Worm (Caenorhabditis elegans) whole organism, mixed stage, embryonic: ENCODE measurements around the gene ZC477.7.

Source experiments
- M03D4.4 ChIP-seq: sonication (generic microtip); optimal IDR thresholded peaks from 2 replicates; lab custom pipeline; 2017; ENCODE audit warnings: mild to moderate bottlenecking, missing genetic modification characterization, missing compliant biosample characterization
- bed-3 ChIP-seq: fragments of 200-800 bp; sonication (Bioruptor generic); optimal IDR thresholded peaks from 3 replicates; lab custom pipeline; 2018; ENCODE audit warnings: mild to moderate bottlenecking, missing genetic modification characterization, moderate library complexity, missing compliant biosample characterization
- blmp-1 ChIP-seq: fragments of 150-350 bp; optimal IDR thresholded peaks from 2 replicates; lab custom pipeline; 2014; ENCODE audit warnings: missing biosample characterization, missing genetic modification characterization
- ceh-43 ChIP-seq: fragments of 200-800 bp; sonication (Bioruptor generic); optimal IDR thresholded peaks from 2 replicates; lab custom pipeline; 2018; ENCODE audit warnings: mild to moderate bottlenecking, missing genetic modification characterization, moderate library complexity, missing compliant biosample characterization
- ces-1 ChIP-seq: fragments of 150-350 bp; optimal IDR thresholded peaks from 2 replicates; lab custom pipeline; 2014; ENCODE audit warnings: missing biosample characterization, missing genetic modification reagents, missing genetic modification characterization
- drap-1 ChIP-seq: fragments of 200-800 bp; sonication (Bioruptor generic); optimal IDR thresholded peaks from 3 replicates; lab custom pipeline; 2018; ENCODE audit warnings: mild to moderate bottlenecking, missing genetic modification characterization, missing compliant biosample characterization
- elt-1 ChIP-seq: sonication (generic microtip); optimal IDR thresholded peaks from 2 replicates; lab custom pipeline; 2017; ENCODE audit warnings: missing genetic modification characterization, mild to moderate bottlenecking, missing compliant biosample characterization, antibody characterized with exemption, moderate library complexity, borderline replicate concordance; ENCODE audit not compliant: insufficient read depth
- elt-3 ChIP-seq: fragments of 150-350 bp; optimal IDR thresholded peaks from 2 replicates; lab custom pipeline; 2014; ENCODE audit warnings: missing biosample characterization, missing genetic modification characterization
- flh-1 ChIP-seq: fragments of 200-800 bp; sonication (Bioruptor generic); optimal IDR thresholded peaks from 2 replicates; lab custom pipeline; 2018; ENCODE audit warnings: mild to moderate bottlenecking, missing genetic modification characterization, moderate library complexity, missing compliant biosample characterization
- ham-2 ChIP-seq: fragments of 200-800 bp; sonication (Bioruptor generic); optimal IDR thresholded peaks from 2 replicates; lab custom pipeline; 2018; ENCODE audit warnings: mild to moderate bottlenecking, missing genetic modification characterization, missing compliant biosample characterization
- hlh-1 ChIP-seq: fragments of 150-350 bp; optimal IDR thresholded peaks from 2 replicates; lab custom pipeline; 2014; ENCODE audit warnings: missing biosample characterization, missing genetic modification reagents, missing genetic modification characterization
- lin-13 ChIP-seq: fragments of 150-350 bp; optimal IDR thresholded peaks from 2 replicates; lab custom pipeline; 2014; ENCODE audit warnings: missing biosample characterization, missing genetic modification characterization
- lin-32 ChIP-seq: fragments of 200-800 bp; sonication (Bioruptor generic); optimal IDR thresholded peaks from 2 replicates; lab custom pipeline; 2018; ENCODE audit warnings: mild to moderate bottlenecking, missing genetic modification characterization, missing compliant biosample characterization
- lsy-2 ChIP-seq: fragments of 150-350 bp; optimal IDR thresholded peaks from 2 replicates; lab custom pipeline; 2014; ENCODE audit warnings: missing biosample characterization, missing genetic modification characterization
- mep-1 ChIP-seq: fragments of 150-350 bp; optimal IDR thresholded peaks from 2 replicates; lab custom pipeline; 2017; ENCODE audit warnings: missing biosample characterization, missing genetic modification reagents, missing genetic modification characterization, inconsistent platforms
- mls-2 ChIP-seq: sonication (generic microtip); optimal IDR thresholded peaks from 2 replicates; lab custom pipeline; 2016; ENCODE audit warnings: mild to moderate bottlenecking, missing genetic modification characterization, moderate library complexity, missing compliant biosample characterization
- nhr-12 ChIP-seq: fragments of 150-350 bp; optimal IDR thresholded peaks from 2 replicates; lab custom pipeline; 2014; ENCODE audit warnings: missing biosample characterization, missing genetic modification characterization
- nhr-2 ChIP-seq: fragments of 150-350 bp; optimal IDR thresholded peaks from 2 replicates; lab custom pipeline; 2014; ENCODE audit warnings: missing biosample characterization, missing genetic modification characterization
- nhr-237 ChIP-seq: fragments of 150-350 bp; optimal IDR thresholded peaks from 2 replicates; lab custom pipeline; 2014; ENCODE audit warnings: missing biosample characterization, missing genetic modification characterization
- nhr-28 ChIP-seq: fragments of 150-350 bp; optimal IDR thresholded peaks from 2 replicates; lab custom pipeline; 2014; ENCODE audit warnings: missing biosample characterization, missing genetic modification characterization
- nhr-76 ChIP-seq: sonication (generic microtip); optimal IDR thresholded peaks from 2 replicates; lab custom pipeline; 2017; ENCODE audit warnings: missing biosample characterization, missing genetic modification characterization
- pha-4 ChIP-seq: fragments of 150-350 bp; optimal IDR thresholded peaks from 2 replicates; lab custom pipeline; 2018; ENCODE audit warnings: missing biosample characterization, missing genetic modification reagents, missing genetic modification characterization
- snpc-4 ChIP-seq: fragments of 150-350 bp; optimal IDR thresholded peaks from 2 replicates; lab custom pipeline; 2014; ENCODE audit warnings: missing biosample characterization, missing genetic modification characterization
- tbx-8 ChIP-seq: fragments of 200-800 bp; sonication (Bioruptor generic); optimal IDR thresholded peaks from 2 replicates; lab custom pipeline; 2018; ENCODE audit warnings: mild to moderate bottlenecking, missing genetic modification characterization, moderate library complexity, missing compliant biosample characterization
- unc-120 ChIP-seq: sonication (generic microtip); optimal IDR thresholded peaks from 2 replicates; lab custom pipeline; 2017; ENCODE audit warnings: missing genetic modification characterization, missing compliant biosample characterization; ENCODE audit not compliant: poor library complexity, severe bottlenecking
- unc-39 ChIP-seq: fragments of 150-350 bp; optimal IDR thresholded peaks from 2 replicates; lab custom pipeline; 2014; ENCODE audit warnings: missing biosample characterization, missing genetic modification characterization
- unc-62 ChIP-seq: fragments of 150-350 bp; optimal IDR thresholded peaks from 2 replicates; lab custom pipeline; 2014; ENCODE audit warnings: missing biosample characterization, missing genetic modification reagents, missing genetic modification characterization
- zip-8 ChIP-seq: fragments of 150-350 bp; optimal IDR thresholded peaks from 2 replicates; lab custom pipeline; 2014; ENCODE audit warnings: missing biosample characterization, missing genetic modification characterization
- ztf-11 ChIP-seq: fragments of 150-350 bp; optimal IDR thresholded peaks from 2 replicates; lab custom pipeline; 2014; ENCODE audit warnings: missing biosample characterization, missing genetic modification characterization

The ZC477.7 gene

DNA sequence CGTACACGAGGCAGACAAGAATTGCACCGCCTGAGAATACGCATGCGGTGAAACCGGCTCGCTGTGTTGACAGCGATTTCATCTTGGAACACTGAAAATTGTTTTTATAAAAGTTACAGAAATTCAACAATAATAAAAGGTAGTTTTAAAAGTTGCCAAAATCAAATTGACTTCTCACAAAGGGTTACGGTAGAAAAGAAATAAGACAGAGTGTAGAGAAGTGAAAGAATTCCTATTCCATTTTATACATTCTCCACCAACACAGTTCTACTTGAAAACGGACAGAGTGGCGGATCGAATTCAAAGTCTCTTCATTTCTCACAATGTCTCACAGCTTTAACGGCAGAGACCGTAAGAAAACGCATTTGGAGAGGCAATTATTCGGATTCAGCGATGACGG is 41.2 kb upstream of the ZC477.7 start, which contains the start of gene col-113:
Gene col-113, minus strand, starts transcription at position 101 of the 400 bp plus-strand sequence.
- TF ChIP-seq unc-120 (tag; lab: Kevin White, UChicago) (no peak), nhr-12 (tag; lab: Kevin White, UChicago) (no peak), nhr-2 (tag; lab: Kevin White, UChicago) (no peak), nhr-28 (tag; lab: Kevin White, UChicago) (no peak), ces-1 (GFP tag; lab: Kevin White, UChicago) (no peak), bed-3 (GFP tag; lab: Kevin White, UChicago) (no peak), unc-62 (GFP tag; lab: Kevin White, UChicago) (no peak), nhr-237 (tag; lab: Kevin White, UChicago) (no peak), lsy-2 (tag; lab: Kevin White, UChicago) (no peak), nhr-76 (tag; lab: Kevin White, UChicago) (no peak)

DNA sequence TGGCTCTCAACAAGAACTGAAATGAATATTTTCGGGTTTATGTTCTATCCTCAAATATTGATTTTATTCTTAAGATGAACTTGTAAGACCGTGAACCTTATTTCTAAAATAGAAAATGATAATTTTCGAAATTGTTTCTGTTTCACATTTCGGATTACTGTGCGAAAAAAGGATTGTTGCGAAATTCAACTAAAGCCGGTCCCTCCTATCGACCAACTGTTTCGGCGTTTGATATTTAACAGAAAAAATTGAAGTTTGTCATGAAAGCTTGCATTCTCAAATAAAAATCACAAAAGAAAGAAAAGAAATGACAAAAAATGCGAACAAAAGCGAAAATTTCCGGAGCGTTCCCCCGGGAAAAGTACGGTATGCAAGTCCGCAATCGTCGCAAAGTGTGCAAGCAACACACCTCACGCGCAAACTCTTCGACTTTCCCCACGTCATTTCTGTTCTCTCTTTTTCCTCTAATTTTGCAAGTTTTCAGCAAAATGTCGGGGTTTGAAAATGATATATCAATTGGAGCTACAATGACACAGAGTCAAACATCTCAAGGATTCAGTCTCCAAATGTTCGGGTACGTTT is 37.9 kb upstream of the ZC477.7 start, which contains the start of gene C34D4.4:
Gene C34D4.4, plus strand, starts transcription at position 342 of the 582 bp plus-strand sequence.
- TF ChIP-seq flh-1 (GFP tag; lab: Kevin White, UChicago) (no peak), M03D4.4 (no peak), nhr-2 (tag; lab: Kevin White, UChicago) (no peak), nhr-28 (tag; lab: Kevin White, UChicago) (no peak), ham-2 (GFP tag; lab: Kevin White, UChicago) (no peak), lin-13 (tag; lab: Kevin White, UChicago) (peak; percentile 8), lsy-2 (tag; lab: Kevin White, UChicago) (peak; percentile 94), zip-8 (tag; lab: Kevin White, UChicago) (no peak), ceh-43 (GFP tag; lab: Kevin White, UChicago) (no peak), snpc-4 (no peak)

DNA sequence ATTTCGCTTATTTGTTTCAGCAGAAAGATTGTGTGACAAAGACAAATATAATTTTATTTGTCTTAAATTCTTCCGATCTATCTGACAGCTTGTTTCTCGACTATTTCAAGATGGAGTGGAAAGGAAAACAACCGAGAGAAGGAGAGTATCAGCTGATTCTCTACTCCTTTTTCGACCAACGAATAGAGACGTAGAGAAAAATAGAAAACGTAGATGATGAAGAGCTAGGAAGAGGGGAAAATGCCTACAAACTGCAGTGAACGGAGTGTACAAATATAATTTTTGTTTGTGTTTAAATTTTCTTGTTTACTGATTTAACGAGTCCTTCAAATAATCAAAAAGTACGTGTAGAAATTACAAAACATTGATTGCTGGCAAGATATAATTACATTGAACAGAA is 36.5 kb upstream of the ZC477.7 start:
- no peak for TF ChIP-seq pha-4 (tag; lab: Kevin White, UChicago)
- TF ChIP-seq ces-1 (GFP tag; lab: Kevin White, UChicago): peak; percentile 21

DNA sequence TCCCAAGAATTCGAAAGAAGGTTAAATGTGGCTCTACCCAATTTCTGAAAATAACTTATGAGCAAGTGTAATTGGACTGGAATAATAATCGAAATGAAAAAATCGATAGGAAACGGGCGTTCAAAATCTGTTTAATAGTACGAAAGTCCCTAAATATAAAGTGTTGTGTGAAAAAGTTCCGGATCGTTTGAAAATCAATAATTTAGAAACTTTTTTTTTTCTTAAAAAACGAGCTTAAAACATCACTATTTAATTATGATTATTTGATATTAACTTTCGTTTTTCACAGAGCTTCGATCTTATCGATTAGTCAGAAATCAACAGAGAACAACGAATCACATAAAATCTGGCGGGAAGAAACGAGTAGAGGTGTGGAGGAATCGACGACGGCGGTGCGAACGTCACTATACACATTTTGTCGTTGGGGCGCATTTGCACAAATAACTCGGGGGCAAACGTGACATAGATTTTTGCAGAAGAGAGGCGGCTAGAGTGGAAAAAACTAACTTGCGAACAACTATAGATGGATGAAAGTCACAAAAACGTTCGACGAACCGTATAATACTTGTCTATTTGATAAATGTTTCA is 33.5 kb upstream of the ZC477.7 start, which contains the start of gene hecd-1:
Gene hecd-1, minus strand, starts transcription at position 51 of the 588 bp plus-strand sequence.
- TF ChIP-seq ces-1 (GFP tag; lab: Kevin White, UChicago) (no peak), mep-1 (no peak), unc-39 (no peak), ztf-11 (tag; lab: Kevin White, UChicago) (no peak), mls-2 (tag; lab: Kevin White, UChicago) (no peak), unc-120 (tag; lab: Kevin White, UChicago) (no peak), blmp-1 (tag; lab: Kevin White, UChicago) (no peak), snpc-4 (no peak), nhr-2 (tag; lab: Kevin White, UChicago) (no peak), elt-1 (no peak), ceh-43 (GFP tag; lab: Kevin White, UChicago) (no peak), elt-3 (tag; lab: Kevin White, UChicago) (no peak), nhr-12 (tag; lab: Kevin White, UChicago) (no peak), pha-4 (tag; lab: Kevin White, UChicago) (no peak), tbx-8 (GFP tag; lab: Kevin White, UChicago) (no peak), ham-2 (GFP tag; lab: Kevin White, UChicago) (no peak), flh-1 (GFP tag; lab: Kevin White, UChicago) (no peak), lin-32 (GFP tag; lab: Kevin White, UChicago) (no peak), drap-1 (GFP tag; lab: Kevin White, UChicago) (no peak)
- TF ChIP-seq, all 35 proteins: peak for 0

DNA sequence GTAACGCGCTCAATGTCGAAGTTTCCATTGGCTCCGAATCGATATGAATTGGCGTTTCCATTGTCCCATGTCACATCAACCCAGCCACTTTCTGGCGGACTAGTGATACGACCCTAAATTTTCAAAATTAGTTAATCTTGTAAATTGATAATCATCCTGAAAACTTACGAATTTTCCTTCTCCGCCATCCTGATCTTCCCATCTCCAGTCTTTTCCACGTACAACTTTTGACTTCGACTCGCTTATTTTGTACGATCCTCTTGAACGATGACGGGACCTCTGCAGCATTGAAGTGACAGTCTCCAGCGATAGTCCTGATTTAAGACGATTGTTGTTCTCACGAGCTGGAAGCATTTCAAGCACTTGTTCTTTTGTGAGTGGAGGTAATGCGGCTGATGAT is 27.9 kb upstream of the ZC477.7 start:
- TF ChIP-seq unc-120 (tag; lab: Kevin White, UChicago) (no peak), hlh-1 (tag; lab: Kevin White, UChicago) (no peak), flh-1 (GFP tag; lab: Kevin White, UChicago) (no peak), bed-3 (GFP tag; lab: Kevin White, UChicago) (no peak)
